Worm (Caenorhabditis elegans) whole organism, late embryonic: ENCODE results near the gene F22H10.1.

Experiments
- C08G9.2 ChIP-seq: sonication (generic microtip); optimal IDR thresholded peaks from 2 replicates; lab custom pipeline; 2016; ENCODE audit warnings: mild to moderate bottlenecking, missing genetic modification characterization, moderate library complexity, missing compliant biosample characterization
- C38D4.7 ChIP-seq: fragments of 200-800 bp; sonication (Bioruptor generic); optimal IDR thresholded peaks from 2 replicates; lab custom pipeline; 2018; ENCODE audit warnings: mild to moderate bottlenecking, missing genetic modification characterization, moderate library complexity, missing compliant biosample characterization
- F13H6.1 ChIP-seq: sonication (generic microtip); optimal IDR thresholded peaks from 2 replicates; lab custom pipeline; 2016; ENCODE audit warnings: missing genetic modification characterization, missing compliant biosample characterization
- K02D7.2 ChIP-seq: sonication (generic microtip); optimal IDR thresholded peaks from 2 replicates; lab custom pipeline; 2017; ENCODE audit warnings: mild to moderate bottlenecking, missing genetic modification characterization, missing compliant biosample characterization
- K09A11.1 ChIP-seq: sonication (generic microtip); optimal IDR thresholded peaks from 2 replicates; lab custom pipeline; 2017; ENCODE audit warnings: antibody characterized with exemption, mild to moderate bottlenecking, missing genetic modification characterization, missing compliant biosample characterization; ENCODE audit not compliant: insufficient read depth
- ceh-18 ChIP-seq: sonication (generic microtip); optimal IDR thresholded peaks from 2 replicates; lab custom pipeline; 2016; ENCODE audit warnings: missing genetic modification characterization, missing compliant biosample characterization
- ceh-19 ChIP-seq: fragments of 200-800 bp; sonication (Bioruptor generic); optimal IDR thresholded peaks from 2 replicates; lab custom pipeline; 2018; ENCODE audit warnings: mild to moderate bottlenecking, missing genetic modification characterization, missing compliant biosample characterization
- ceh-24 ChIP-seq: sonication (generic microtip); optimal IDR thresholded peaks from 2 replicates; lab custom pipeline; 2016; ENCODE audit warnings: mild to moderate bottlenecking, missing genetic modification characterization, missing compliant biosample characterization
- ceh-31 ChIP-seq: sonication (generic microtip); optimal IDR thresholded peaks from 2 replicates; lab custom pipeline; 2016; ENCODE audit warnings: missing genetic modification characterization, missing compliant biosample characterization
- ceh-34 ChIP-seq: sonication (generic microtip); optimal IDR thresholded peaks from 2 replicates; lab custom pipeline; 2016; ENCODE audit warnings: mild to moderate bottlenecking, missing genetic modification characterization, missing compliant biosample characterization
- ceh-45 ChIP-seq: fragments of 200-800 bp; sonication (Bioruptor generic); IDR thresholded peaks from 2 replicates; pipeline ENCODE4 v1.3.6; 2022; ENCODE audit warnings: missing genetic modification reagents, missing genetic modification characterization, missing compliant biosample characterization
- ceh-6 ChIP-seq: fragments of 200-800 bp; sonication (Bioruptor generic); optimal IDR thresholded peaks from 2 replicates; lab custom pipeline; 2018; ENCODE audit warnings: mild to moderate bottlenecking, missing genetic modification characterization, missing compliant biosample characterization
- che-1 ChIP-seq: sonication (generic microtip); optimal IDR thresholded peaks from 2 replicates; lab custom pipeline; 2016; ENCODE audit warnings: mild to moderate bottlenecking, missing genetic modification characterization, missing compliant biosample characterization
- dmd-4 ChIP-seq: sonication (generic microtip); optimal IDR thresholded peaks from 2 replicates; lab custom pipeline; 2016; ENCODE audit warnings: borderline replicate concordance, missing genetic modification characterization, missing compliant biosample characterization
- elt-2 ChIP-seq: sonication (generic microtip); optimal IDR thresholded peaks from 2 replicates; lab custom pipeline; 2016; ENCODE audit warnings: missing genetic modification reagents, missing genetic modification characterization, missing compliant biosample characterization
- fkh-10 ChIP-seq: fragments of 150-350 bp; optimal IDR thresholded peaks from 2 replicates; lab custom pipeline; 2014; ENCODE audit warnings: missing biosample characterization, missing genetic modification reagents, missing genetic modification characterization
- gmeb-2 ChIP-seq: sonication (generic microtip); optimal IDR thresholded peaks from 2 replicates; lab custom pipeline; 2016; ENCODE audit warnings: missing genetic modification characterization, inconsistent platforms, missing compliant biosample characterization
- hlh-30 ChIP-seq: sonication (generic microtip); optimal IDR thresholded peaks from 2 replicates; lab custom pipeline; 2017; ENCODE audit warnings: antibody characterized with exemption, missing genetic modification characterization, missing compliant biosample characterization; ENCODE audit not compliant: insufficient read depth
- hlh-6 ChIP-seq: sonication (generic microtip); optimal IDR thresholded peaks from 2 replicates; lab custom pipeline; 2016; ENCODE audit warnings: missing genotype, missing genetic modification characterization, missing compliant biosample characterization
- lim-6 ChIP-seq: sonication (generic microtip); optimal IDR thresholded peaks from 2 replicates; lab custom pipeline; 2016; ENCODE audit warnings: missing genetic modification characterization, missing compliant biosample characterization
- madf-2 ChIP-seq: sonication (generic microtip); optimal IDR thresholded peaks from 2 replicates; lab custom pipeline; 2017; ENCODE audit warnings: missing genetic modification characterization, missing compliant biosample characterization
- mec-3 ChIP-seq: sonication (generic microtip); optimal IDR thresholded peaks from 2 replicates; lab custom pipeline; 2016; ENCODE audit warnings: borderline replicate concordance, missing genetic modification characterization, missing compliant biosample characterization
- nfya-1 ChIP-seq: sonication (generic microtip); optimal IDR thresholded peaks from 2 replicates; lab custom pipeline; 2017; ENCODE audit warnings: missing genetic modification characterization, mild to moderate bottlenecking, missing compliant biosample characterization, antibody characterized with exemption, moderate library complexity
- pat-9 ChIP-seq: fragments of 200-800 bp; sonication (Bioruptor generic); optimal IDR thresholded peaks from 2 replicates; lab custom pipeline; 2018; ENCODE audit warnings: mild to moderate bottlenecking, missing genetic modification characterization, moderate library complexity, missing compliant biosample characterization
- pros-1 ChIP-seq: fragments of 150-350 bp; optimal IDR thresholded peaks from 2 replicates; lab custom pipeline; 2014; ENCODE audit warnings: missing biosample characterization, missing genetic modification reagents, missing genetic modification characterization
- ref-2 ChIP-seq: sonication (generic microtip); optimal IDR thresholded peaks from 2 replicates; lab custom pipeline; 2016; ENCODE audit warnings: missing genetic modification characterization, missing compliant biosample characterization
- rnt-1 ChIP-seq: sonication (generic microtip); optimal IDR thresholded peaks from 2 replicates; lab custom pipeline; 2016; ENCODE audit warnings: missing genetic modification characterization, missing compliant biosample characterization
- sdc-2 ChIP-seq: sonication (generic microtip); optimal IDR thresholded peaks from 2 replicates; lab custom pipeline; 2016; ENCODE audit warnings: missing genotype, missing genetic modification characterization, missing compliant biosample characterization
- sox-2 ChIP-seq: fragments of 200-800 bp; sonication (Bioruptor generic); IDR thresholded peaks from 2 replicates; pipeline ENCODE4 v1.3.6; 2022; ENCODE audit warnings: missing genetic modification reagents, missing genetic modification characterization, missing compliant biosample characterization
- syd-9 ChIP-seq: sonication (generic microtip); optimal IDR thresholded peaks from 2 replicates; lab custom pipeline; 2016; ENCODE audit warnings: mild to moderate bottlenecking, missing genetic modification characterization, moderate library complexity, missing compliant biosample characterization
- tbx-2 ChIP-seq: sonication (generic microtip); optimal IDR thresholded peaks from 2 replicates; lab custom pipeline; 2016; ENCODE audit warnings: missing genetic modification characterization, missing compliant biosample characterization
- unc-86 ChIP-seq: sonication (generic microtip); optimal IDR thresholded peaks from 2 replicates; lab custom pipeline; 2016; ENCODE audit warnings: missing genetic modification characterization, missing compliant biosample characterization
- zip-5 ChIP-seq: sonication (generic microtip); optimal IDR thresholded peaks from 2 replicates; lab custom pipeline; 2016; ENCODE audit warnings: missing genetic modification characterization, missing compliant biosample characterization
- ztf-16 ChIP-seq: sonication (generic microtip); optimal IDR thresholded peaks from 2 replicates; lab custom pipeline; 2017; ENCODE audit warnings: missing genetic modification characterization, missing compliant biosample characterization

The F22H10.1 gene

ce11 chrX:16662723-16663122 is 39.5 kb upstream of the F22H10.1 start, which contains the start of gene F43B10.1:
TSS of gene F43B10.1 (minus strand) at chrX:16662823.
- TF ChIP-seq ceh-34 (tag; lab: Kevin White, UChicago) (no peak), K02D7.2 (tag; lab: Kevin White, UChicago) (no peak), ceh-45 (GFP tag; lab: Robert Waterston, UW) (no peak), che-1 (no peak), ref-2 (tag; lab: Kevin White, UChicago) (no peak), syd-9 (no peak), C08G9.2 (tag; lab: Kevin White, UChicago) (no peak), nfya-1 (tag; lab: Kevin White, UChicago) (no peak), hlh-6 (no peak), lim-6 (tag; lab: Kevin White, UChicago) (no peak), sdc-2 (tag; lab: Kevin White, UChicago) (no peak), hlh-30 (tag; lab: Kevin White, UChicago) (no peak)

DNA sequence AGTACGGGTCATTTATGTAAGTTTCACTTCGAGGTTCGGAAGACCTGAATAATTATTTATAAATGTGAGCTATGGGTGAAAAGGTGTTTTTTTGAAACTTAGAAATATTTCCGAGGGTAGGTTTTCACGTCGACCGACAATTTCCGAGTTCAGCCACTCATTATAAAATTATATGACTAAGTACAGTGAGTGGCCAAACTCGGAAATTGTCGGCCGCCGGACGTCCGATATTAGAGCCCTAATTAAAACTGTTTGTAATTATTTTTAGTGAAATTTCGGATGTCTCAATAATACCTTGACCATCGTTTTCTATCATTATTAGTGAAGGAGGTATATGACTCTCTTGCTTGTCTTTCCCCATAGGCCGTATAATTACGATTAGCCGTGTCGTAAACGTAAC is 34.7 kb upstream of the F22H10.1 start:
- TF ChIP-seq elt-2 (no peak), sdc-2 (tag; lab: Kevin White, UChicago) (no peak), pros-1 (tag; lab: Kevin White, UChicago) (no peak), ceh-18 (tag; lab: Kevin White, UChicago) (no peak), madf-2 (no peak), K09A11.1 (tag; lab: Kevin White, UChicago) (no peak), zip-5 (tag; lab: Kevin White, UChicago) (no peak), che-1 (no peak), rnt-1 (no peak), nfya-1 (tag; lab: Kevin White, UChicago) (no peak), pat-9 (tag; lab: Kevin White, UChicago) (no peak), C38D4.7 (no peak), ceh-31 (tag; lab: Kevin White, UChicago) (no peak), ceh-24 (tag; lab: Kevin White, UChicago) (no peak), F13H6.1 (tag; lab: Kevin White, UChicago) (no peak)
- TF ChIP-seq, all 69 proteins: peak for 0

DNA sequence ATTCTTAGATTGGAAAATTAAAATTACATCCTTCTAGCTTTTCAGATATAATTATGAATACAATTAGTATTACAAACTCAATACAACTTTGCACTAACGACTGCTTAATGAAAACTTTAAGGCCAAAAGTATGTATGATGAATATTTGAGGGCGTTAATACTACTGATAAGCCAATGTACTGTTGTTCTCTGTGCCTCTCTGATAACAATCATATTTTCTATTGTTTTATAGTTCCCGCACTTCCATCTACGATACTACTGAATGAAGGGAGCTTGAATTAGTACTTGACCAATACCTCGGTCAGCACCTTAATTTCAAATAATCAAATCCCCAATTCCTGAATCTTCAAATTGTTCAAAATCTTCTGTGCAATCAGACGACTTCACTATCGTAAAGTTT is 33.1 kb upstream of the F22H10.1 start:
- TF ChIP-seq mec-3 (tag; lab: Kevin White, UChicago) (no peak), elt-2 (peak; percentile 67), ztf-16 (tag; lab: Kevin White, UChicago) (no peak), gmeb-2 (tag; lab: Kevin White, UChicago) (no peak), ceh-6 (GFP tag; lab: Kevin White, UChicago) (no peak)

ce11 chrX:16671234-16671633 is 31.0 kb upstream of the F22H10.1 start:
- TF ChIP-seq che-1 (no peak), unc-86 (tag; lab: Kevin White, UChicago) (no peak), ceh-19 (GFP tag; lab: Kevin White, UChicago) (no peak), hlh-30 (tag; lab: Kevin White, UChicago) (no peak), dmd-4 (no peak), zip-5 (tag; lab: Kevin White, UChicago) (no peak), sox-2 (GFP tag; lab: Robert Waterston, UW) (no peak)

DNA sequence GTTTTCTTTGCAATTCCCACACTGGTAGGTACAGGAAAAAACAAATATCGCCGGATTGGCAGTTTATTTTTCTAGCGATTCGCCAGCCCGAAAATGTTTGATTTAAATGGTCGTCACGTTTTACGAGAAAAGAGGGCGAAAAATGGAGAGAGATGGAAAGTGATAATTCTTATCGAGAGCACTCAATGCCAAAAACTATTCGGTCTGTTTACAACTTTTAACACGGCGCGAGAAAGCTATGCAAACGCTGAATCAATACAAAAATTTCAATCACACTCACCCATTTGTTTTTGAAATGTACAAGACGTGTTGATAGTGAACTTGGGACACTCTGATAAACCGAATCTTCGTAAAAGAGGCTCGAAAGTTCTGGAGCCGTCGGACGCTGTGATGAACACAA is 29.6 kb upstream of the F22H10.1 start:
- TF ChIP-seq tbx-2 (no peak), hlh-6 (no peak), fkh-10 (GFP tag; lab: Kevin White, UChicago) (no peak), gmeb-2 (tag; lab: Kevin White, UChicago) (no peak), ceh-6 (GFP tag; lab: Kevin White, UChicago) (no peak)
